Worm (Caenorhabditis elegans) whole organism, L4 larva: ENCODE data around the gene dohh-1.
A peak's percentile ranks its signal among the peaks of the same experiment; 100 is the strongest.

Experiments used
- F37D6.2 ChIP-seq: sonication (generic microtip); optimal IDR thresholded peaks from 2 replicates; lab custom pipeline; 2016; ENCODE audit warnings: mild to moderate bottlenecking, missing genetic modification characterization, missing compliant biosample characterization
- F44E2.7 ChIP-seq: fragments of 200-800 bp; sonication (Bioruptor generic); IDR thresholded peaks from 2 replicates; pipeline ENCODE4 v2.1.2; 2022; ENCODE audit warnings: missing genetic modification characterization, missing compliant biosample characterization
- R02D3.7 ChIP-seq: fragments of 150-350 bp; sonication (generic microtip); optimal IDR thresholded peaks from 3 replicates; lab custom pipeline; 2014; ENCODE audit warnings: missing biosample characterization, missing genetic modification characterization
- Y5F2A.4 ChIP-seq: fragments of 200-800 bp; sonication (Bioruptor generic); optimal IDR thresholded peaks from 2 replicates; lab custom pipeline; 2018; ENCODE audit warnings: mild to moderate bottlenecking, missing genetic modification characterization, missing compliant biosample characterization
- ZK546.5 ChIP-seq, 2 experiments: sonication (generic microtip); optimal IDR thresholded peaks; 2 replicates each; lab custom pipeline; 2017; ENCODE audit warnings: missing biosample characterization in 2 of 2, missing genetic modification characterization in 2 of 2
- aly-2 ChIP-seq: sonication (generic microtip); optimal IDR thresholded peaks from 2 replicates; lab custom pipeline; 2018; ENCODE audit warnings: missing biosample characterization, missing genetic modification characterization
- ama-1 ChIP-seq: fragments of 150-350 bp; optimal IDR thresholded peaks from 2 replicates; lab custom pipeline; 2014; ENCODE audit warnings: inconsistent platforms, mixed read lengths
- arid-1 ChIP-seq: fragments of 200-800 bp; sonication (Bioruptor generic); conservative IDR thresholded peaks from 2 replicates; pipeline ENCODE4 v1.3.6; 2022; ENCODE audit warnings: missing genetic modification reagents, missing genetic modification characterization, missing compliant biosample characterization
- ceh-32 ChIP-seq: sonication (generic microtip); optimal IDR thresholded peaks from 2 replicates; lab custom pipeline; 2016; ENCODE audit warnings: mild to moderate bottlenecking, missing genetic modification characterization, missing compliant biosample characterization; ENCODE audit not compliant: poor library complexity
- ceh-82 ChIP-seq: sonication (generic microtip); optimal IDR thresholded peaks from 2 replicates; lab custom pipeline; 2017; ENCODE audit warnings: missing biosample characterization, missing genetic modification characterization
- daf-16 ChIP-seq, 3 experiments: sonication (generic microtip); optimal IDR thresholded peaks; 2 replicates each; lab custom pipeline; 2016 to 2017; ENCODE audit warnings: missing genetic modification characterization in 3 of 3, missing genetic modification reagents in 3 of 3, mild to moderate bottlenecking in 2 of 3, missing compliant biosample characterization in 2 of 3, missing biosample characterization in 1 of 3, moderate library complexity in 1 of 3
- daf-8 ChIP-seq: fragments of 200-800 bp; sonication (Bioruptor generic); IDR thresholded peaks from 2 replicates; pipeline ENCODE4 v1.3.6; 2022; ENCODE audit warnings: missing genetic modification characterization, missing compliant biosample characterization
- dmd-6 ChIP-seq: fragments of 200-800 bp; sonication (Bioruptor generic); IDR thresholded peaks from 2 replicates; pipeline ENCODE4 v1.3.6; 2022; ENCODE audit warnings: missing genetic modification reagents, missing genetic modification characterization, missing compliant biosample characterization
- dmd-8 ChIP-seq: fragments of 200-800 bp; sonication (Bioruptor generic); IDR thresholded peaks from 2 replicates; pipeline ENCODE4 v1.3.6; 2022; ENCODE audit warnings: missing genetic modification characterization, missing compliant biosample characterization
- dpl-1 ChIP-seq: fragments of 150-350 bp; optimal IDR thresholded peaks from 2 replicates; lab custom pipeline; 2014; ENCODE audit warnings: missing biosample characterization, missing genetic modification reagents, missing genetic modification characterization
- duxl-1 ChIP-seq: sonication (generic microtip); optimal IDR thresholded peaks from 2 replicates; lab custom pipeline; 2016; ENCODE audit warnings: mild to moderate bottlenecking, missing genetic modification characterization, moderate library complexity, missing compliant biosample characterization; ENCODE audit not compliant: poor library complexity
- egl-27 ChIP-seq: sonication (generic microtip); optimal IDR thresholded peaks from 3 replicates; lab custom pipeline; 2017; ENCODE audit warnings: missing biosample characterization, missing genetic modification reagents, missing genetic modification characterization
- gei-8 ChIP-seq: fragments of 200-800 bp; sonication (Bioruptor generic); optimal IDR thresholded peaks from 2 replicates; lab custom pipeline; 2018; ENCODE audit warnings: mild to moderate bottlenecking, missing genetic modification characterization, missing compliant biosample characterization
- hmg-1.1 ChIP-seq: fragments of 200-800 bp; sonication (Bioruptor generic); IDR thresholded peaks from 2 replicates; pipeline ENCODE4 v1.3.6; 2022; ENCODE audit warnings: missing genetic modification reagents, missing genetic modification characterization, missing compliant biosample characterization
- lim-7 ChIP-seq: fragments of 200-800 bp; sonication (Bioruptor generic); IDR thresholded peaks from 2 replicates; pipeline ENCODE4 v1.3.6; 2022; ENCODE audit warnings: missing genetic modification characterization, missing compliant biosample characterization
- lin-38 ChIP-seq: fragments of 200-800 bp; sonication (Bioruptor generic); IDR thresholded peaks from 2 replicates; pipeline ENCODE4 v1.3.6; 2022; ENCODE audit warnings: missing genetic modification reagents, missing genetic modification characterization, missing compliant biosample characterization
- lir-3 ChIP-seq: sonication (generic microtip); optimal IDR thresholded peaks from 2 replicates; lab custom pipeline; 2016; ENCODE audit warnings: mild to moderate bottlenecking, missing genetic modification characterization, missing compliant biosample characterization
- madf-9 ChIP-seq: fragments of 200-800 bp; sonication (Bioruptor generic); conservative IDR thresholded peaks from 2 replicates; pipeline ENCODE4 v1.3.6; 2022; ENCODE audit warnings: missing genetic modification reagents, missing genetic modification characterization, missing compliant biosample characterization
- mep-1 ChIP-seq: fragments of 150-350 bp; sonication (generic microtip); optimal IDR thresholded peaks from 3 replicates; lab custom pipeline; 2014; ENCODE audit warnings: missing biosample characterization, missing genetic modification characterization
- nhr-10 ChIP-seq: fragments of 150-350 bp; optimal IDR thresholded peaks from 2 replicates; lab custom pipeline; 2014; ENCODE audit warnings: missing biosample characterization, missing genetic modification characterization
- nhr-11 ChIP-seq: fragments of 150-350 bp; optimal IDR thresholded peaks from 2 replicates; lab custom pipeline; 2014; ENCODE audit warnings: missing biosample characterization, missing genetic modification characterization
- nhr-25 ChIP-seq: sonication (generic microtip); optimal IDR thresholded peaks from 2 replicates; lab custom pipeline; 2017; ENCODE audit warnings: missing genetic modification characterization, mild to moderate bottlenecking, missing compliant biosample characterization, antibody characterized with exemption, moderate library complexity, borderline replicate concordance; ENCODE audit not compliant: insufficient read depth
- nhr-28 ChIP-seq: fragments of 150-350 bp; optimal IDR thresholded peaks from 2 replicates; lab custom pipeline; 2014; ENCODE audit warnings: missing biosample characterization, missing genetic modification characterization
- nhr-41 ChIP-seq: fragments of 200-800 bp; sonication (Bioruptor generic); IDR thresholded peaks from 2 replicates; pipeline ENCODE4 v1.3.6; 2022; ENCODE audit warnings: missing genetic modification reagents, missing genetic modification characterization, missing compliant biosample characterization
- nhr-48 ChIP-seq: sonication (generic microtip); optimal IDR thresholded peaks from 2 replicates; lab custom pipeline; 2016; ENCODE audit warnings: mild to moderate bottlenecking, missing genetic modification characterization, missing compliant biosample characterization
- nhr-77 ChIP-seq: fragments of 150-350 bp; optimal IDR thresholded peaks from 2 replicates; lab custom pipeline; 2014; ENCODE audit warnings: missing biosample characterization, missing genetic modification characterization
- pha-4 ChIP-seq, 2 experiments: fragments of 150-350 bp in 1 of 2; fragments of 200-800 bp in 1 of 2; sonication (Bioruptor generic) in 1 of 2; IDR thresholded peaks in 1 of 2; optimal IDR thresholded peaks in 1 of 2; 2 replicates each; pipeline versions ENCODE4 v1.3.6 to Lab custom; 2014 to 2022; ENCODE audit warnings: missing genetic modification characterization in 2 of 2, missing genetic modification reagents in 2 of 2, missing biosample characterization in 1 of 2, missing compliant biosample characterization in 1 of 2
- rbr-2 ChIP-seq: sonication (generic microtip); optimal IDR thresholded peaks from 2 replicates; lab custom pipeline; 2016; ENCODE audit warnings: missing genotype, missing genetic modification characterization, missing compliant biosample characterization
- saeg-2 ChIP-seq: fragments of 200-800 bp; sonication (Bioruptor generic); IDR thresholded peaks from 2 replicates; pipeline ENCODE4 v1.3.6; 2022; ENCODE audit warnings: missing genetic modification reagents, missing genetic modification characterization, missing compliant biosample characterization
- sdz-12 ChIP-seq: fragments of 200-800 bp; sonication (Bioruptor generic); optimal IDR thresholded peaks from 2 replicates; lab custom pipeline; 2018; ENCODE audit warnings: mild to moderate bottlenecking, missing genetic modification characterization, missing compliant biosample characterization
- set-16 ChIP-seq: fragments of 200-800 bp; sonication (Bioruptor generic); IDR thresholded peaks from 2 replicates; pipeline ENCODE4 v1.3.6; 2022; ENCODE audit warnings: missing genetic modification reagents, missing genetic modification characterization, missing compliant biosample characterization
- snpc-4 ChIP-seq: fragments of 150-350 bp; optimal IDR thresholded peaks from 2 replicates; lab custom pipeline; 2014; ENCODE audit warnings: missing biosample characterization, missing genetic modification characterization
- unc-130 ChIP-seq: sonication (generic microtip); optimal IDR thresholded peaks from 2 replicates; lab custom pipeline; 2016; ENCODE audit warnings: missing genetic modification reagents, missing genetic modification characterization, missing compliant biosample characterization
- unc-62 ChIP-seq, 3 experiments: fragments of 150-350 bp in 1 of 3; sonication (generic microtip); optimal IDR thresholded peaks in 2 of 3; peaks in 1 of 3; 1 replicate in 1 of 3; 2 replicates in 2 of 3; lab custom pipeline; 2014 to 2017; ENCODE audit warnings: missing biosample characterization in 3 of 3, missing genetic modification characterization in 3 of 3, missing genetic modification reagents in 3 of 3, missing genotype in 1 of 3
- vab-7 ChIP-seq: fragments of 200-800 bp; sonication (Bioruptor generic); IDR thresholded peaks from 2 replicates; pipeline ENCODE4 v1.3.6; 2022; ENCODE audit warnings: missing genetic modification reagents, missing genetic modification characterization, missing compliant biosample characterization
- zag-1 ChIP-seq: fragments of 150-350 bp; optimal IDR thresholded peaks from 2 replicates; lab custom pipeline; 2014; ENCODE audit warnings: missing biosample characterization, missing genetic modification characterization
- zfp-2 ChIP-seq: sonication (generic microtip); optimal IDR thresholded peaks from 2 replicates; lab custom pipeline; 2016; ENCODE audit warnings: mild to moderate bottlenecking, missing genetic modification characterization, missing compliant biosample characterization
- zfp-3 ChIP-seq: fragments of 200-800 bp; sonication (Bioruptor generic); conservative IDR thresholded peaks from 2 replicates; pipeline ENCODE4 v1.3.6; 2022; ENCODE audit warnings: missing genetic modification reagents, missing genetic modification characterization, missing compliant biosample characterization

Gene dohh-1

ce11 chrII:10607238-10607961 lies 27.6 kb downstream of the dohh-1 start, which contains the start of gene ccm-3 (continued):
- no peak for TF ChIP-seq saeg-2 (GFP tag; lab: Robert Waterston, UW)
- no peak for TF ChIP-seq ceh-82 (tag; lab: Kevin White, UChicago)
- no peak for TF ChIP-seq ama-1 (lab: Kevin White, UChicago)
- TF ChIP-seq zfp-3 (GFP tag; lab: Robert Waterston, UW): no peak
- no peak for TF ChIP-seq aly-2 (tag; lab: Kevin White, UChicago)
- TF ChIP-seq egl-27 (tag; lab: Kevin White, UChicago): no peak
- peak; percentile 3 for TF ChIP-seq unc-130
- no peak for TF ChIP-seq duxl-1 (tag; lab: Kevin White, UChicago)
- TF ChIP-seq vab-7 (GFP tag; lab: Robert Waterston, UW): no peak
- TF ChIP-seq ZK546.5 (tag; optimal IDR thresholded peaks at IDR 0.05; lab: Kevin White, UChicago): no peak
- TF ChIP-seq madf-9: no peak
- TF ChIP-seq zfp-2: no peak
- TF ChIP-seq lir-3 (tag; lab: Kevin White, UChicago): no peak
- no peak for TF ChIP-seq nhr-28
- no peak for TF ChIP-seq sdz-12 (GFP tag; lab: Kevin White, UChicago)
- no peak for TF ChIP-seq snpc-4 (tag; lab: Kevin White, UChicago)
- no peak for TF ChIP-seq set-16 (GFP tag; lab: Robert Waterston, UW)
- no peak for TF ChIP-seq hmg-1.1 (GFP tag; lab: Robert Waterston, UW)
- TF ChIP-seq pha-4 (GFP tag; IDR thresholded peaks at IDR 0.05; lab: Robert Waterston, UW): no peak
- TF ChIP-seq pha-4 (tag; optimal IDR thresholded peaks at IDR 0.05; lab: Kevin White, UChicago): no peak
- TF ChIP-seq gei-8 (GFP tag; lab: Kevin White, UChicago): no peak
- no peak for TF ChIP-seq Y5F2A.4
- TF ChIP-seq daf-8: no peak
- no peak for TF ChIP-seq lim-7 (GFP tag; lab: Robert Waterston, UW)
- TF ChIP-seq F44E2.7 (GFP tag; lab: Robert Waterston, UW): no peak
- no peak for TF ChIP-seq nhr-41 (GFP tag; lab: Robert Waterston, UW)
- no peak for TF ChIP-seq mep-1 (tag; lab: Kevin White, UChicago)
- TF ChIP-seq arid-1: no peak
- peak; percentile 53 for TF ChIP-seq dpl-1 (GFP tag; lab: Kevin White, UChicago)
- TF ChIP-seq nhr-25 (tag; lab: Kevin White, UChicago): no peak
- TF ChIP-seq unc-62 (GFP tag; optimal IDR thresholded peaks at IDR 0.05 in 1 of 2; lab: Kevin White, UChicago): no peak
- TF ChIP-seq unc-62 (tag; optimal IDR thresholded peaks at IDR 0.05; lab: Kevin White, UChicago): no peak
- no peak for TF ChIP-seq rbr-2 (tag; lab: Kevin White, UChicago)
- no peak for TF ChIP-seq daf-16 (GFP tag; optimal IDR thresholded peaks at IDR 0.05; lab: Kevin White, UChicago)
- TF ChIP-seq daf-16 (tag; optimal IDR thresholded peaks at IDR 0.05; lab: Kevin White, UChicago): peak; percentile 14
- TF ChIP-seq nhr-11 (tag; lab: Kevin White, UChicago): peak; percentile 17
- TF ChIP-seq F37D6.2 (tag; lab: Kevin White, UChicago): no peak
- TF ChIP-seq lin-38 (GFP tag; lab: Robert Waterston, UW): peak; percentile 91
- TF ChIP-seq R02D3.7 (tag; lab: Kevin White, UChicago): no peak
- no peak for TF ChIP-seq nhr-77 (tag; lab: Kevin White, UChicago)
- no peak for TF ChIP-seq nhr-48
- TF ChIP-seq dmd-6: no peak
- no peak for TF ChIP-seq ceh-32 (tag; lab: Kevin White, UChicago)
- TF ChIP-seq zag-1 (tag; lab: Kevin White, UChicago): no peak
- TF ChIP-seq dmd-8: no peak
- no peak for TF ChIP-seq nhr-10 (tag; lab: Kevin White, UChicago)
